Worm (Caenorhabditis elegans) whole organism, mixed stage, embryonic: Measurements from ENCODE around the gene W05H7.1.

Source experiments
- M03D4.4 ChIP-seq: sonication (generic microtip); optimal IDR thresholded peaks from 2 replicates; lab custom pipeline; 2017; ENCODE audit warnings: mild to moderate bottlenecking, missing genetic modification characterization, missing compliant biosample characterization
- blmp-1 ChIP-seq: fragments of 150-350 bp; optimal IDR thresholded peaks from 2 replicates; lab custom pipeline; 2014; ENCODE audit warnings: missing biosample characterization, missing genetic modification characterization
- ceh-39 ChIP-seq: fragments of 150-350 bp; optimal IDR thresholded peaks from 2 replicates; lab custom pipeline; 2014; ENCODE audit warnings: missing biosample characterization, missing genetic modification characterization
- ceh-43 ChIP-seq: fragments of 200-800 bp; sonication (Bioruptor generic); optimal IDR thresholded peaks from 2 replicates; lab custom pipeline; 2018; ENCODE audit warnings: mild to moderate bottlenecking, missing genetic modification characterization, moderate library complexity, missing compliant biosample characterization
- ceh-83 ChIP-seq: fragments of 200-800 bp; sonication (Bioruptor generic); optimal IDR thresholded peaks from 2 replicates; lab custom pipeline; 2018; ENCODE audit warnings: mild to moderate bottlenecking, missing genetic modification characterization, missing compliant biosample characterization
- ces-1 ChIP-seq: fragments of 150-350 bp; optimal IDR thresholded peaks from 2 replicates; lab custom pipeline; 2014; ENCODE audit warnings: missing biosample characterization, missing genetic modification reagents, missing genetic modification characterization
- cnd-1 ChIP-seq: fragments of 200-800 bp; sonication (Bioruptor generic); optimal IDR thresholded peaks from 2 replicates; lab custom pipeline; 2018; ENCODE audit warnings: mild to moderate bottlenecking, missing genetic modification characterization, missing compliant biosample characterization
- elt-1 ChIP-seq: sonication (generic microtip); optimal IDR thresholded peaks from 2 replicates; lab custom pipeline; 2017; ENCODE audit warnings: missing genetic modification characterization, mild to moderate bottlenecking, missing compliant biosample characterization, antibody characterized with exemption, moderate library complexity, borderline replicate concordance; ENCODE audit not compliant: insufficient read depth
- elt-3 ChIP-seq: fragments of 150-350 bp; optimal IDR thresholded peaks from 2 replicates; lab custom pipeline; 2014; ENCODE audit warnings: missing biosample characterization, missing genetic modification characterization
- flh-1 ChIP-seq: fragments of 200-800 bp; sonication (Bioruptor generic); optimal IDR thresholded peaks from 2 replicates; lab custom pipeline; 2018; ENCODE audit warnings: mild to moderate bottlenecking, missing genetic modification characterization, moderate library complexity, missing compliant biosample characterization
- ham-2 ChIP-seq: fragments of 200-800 bp; sonication (Bioruptor generic); optimal IDR thresholded peaks from 2 replicates; lab custom pipeline; 2018; ENCODE audit warnings: mild to moderate bottlenecking, missing genetic modification characterization, missing compliant biosample characterization
- hlh-1 ChIP-seq: fragments of 150-350 bp; optimal IDR thresholded peaks from 2 replicates; lab custom pipeline; 2014; ENCODE audit warnings: missing biosample characterization, missing genetic modification reagents, missing genetic modification characterization
- lin-13 ChIP-seq: fragments of 150-350 bp; optimal IDR thresholded peaks from 2 replicates; lab custom pipeline; 2014; ENCODE audit warnings: missing biosample characterization, missing genetic modification characterization
- lin-32 ChIP-seq: fragments of 200-800 bp; sonication (Bioruptor generic); optimal IDR thresholded peaks from 2 replicates; lab custom pipeline; 2018; ENCODE audit warnings: mild to moderate bottlenecking, missing genetic modification characterization, missing compliant biosample characterization
- mab-5 ChIP-seq: fragments of 150-350 bp; optimal IDR thresholded peaks from 2 replicates; lab custom pipeline; 2014; ENCODE audit warnings: missing biosample characterization, missing genetic modification characterization
- mep-1 ChIP-seq: fragments of 150-350 bp; optimal IDR thresholded peaks from 2 replicates; lab custom pipeline; 2017; ENCODE audit warnings: missing biosample characterization, missing genetic modification reagents, missing genetic modification characterization, inconsistent platforms
- nhr-12 ChIP-seq: fragments of 150-350 bp; optimal IDR thresholded peaks from 2 replicates; lab custom pipeline; 2014; ENCODE audit warnings: missing biosample characterization, missing genetic modification characterization
- nhr-2 ChIP-seq: fragments of 150-350 bp; optimal IDR thresholded peaks from 2 replicates; lab custom pipeline; 2014; ENCODE audit warnings: missing biosample characterization, missing genetic modification characterization
- nhr-237 ChIP-seq: fragments of 150-350 bp; optimal IDR thresholded peaks from 2 replicates; lab custom pipeline; 2014; ENCODE audit warnings: missing biosample characterization, missing genetic modification characterization
- nhr-28 ChIP-seq: fragments of 150-350 bp; optimal IDR thresholded peaks from 2 replicates; lab custom pipeline; 2014; ENCODE audit warnings: missing biosample characterization, missing genetic modification characterization
- nhr-76 ChIP-seq: sonication (generic microtip); optimal IDR thresholded peaks from 2 replicates; lab custom pipeline; 2017; ENCODE audit warnings: missing biosample characterization, missing genetic modification characterization
- sem-2 ChIP-seq: fragments of 200-800 bp; sonication (Bioruptor generic); optimal IDR thresholded peaks from 2 replicates; lab custom pipeline; 2018; ENCODE audit warnings: mild to moderate bottlenecking, missing genetic modification characterization, missing compliant biosample characterization
- snpc-4 ChIP-seq: fragments of 150-350 bp; optimal IDR thresholded peaks from 2 replicates; lab custom pipeline; 2014; ENCODE audit warnings: missing biosample characterization, missing genetic modification characterization
- sptf-1 ChIP-seq: sonication (generic microtip); optimal IDR thresholded peaks from 2 replicates; lab custom pipeline; 2017; ENCODE audit warnings: mild to moderate bottlenecking, missing genetic modification characterization, moderate library complexity, missing compliant biosample characterization
- tbx-8 ChIP-seq: fragments of 200-800 bp; sonication (Bioruptor generic); optimal IDR thresholded peaks from 2 replicates; lab custom pipeline; 2018; ENCODE audit warnings: mild to moderate bottlenecking, missing genetic modification characterization, moderate library complexity, missing compliant biosample characterization
- unc-120 ChIP-seq: sonication (generic microtip); optimal IDR thresholded peaks from 2 replicates; lab custom pipeline; 2017; ENCODE audit warnings: missing genetic modification characterization, missing compliant biosample characterization; ENCODE audit not compliant: poor library complexity, severe bottlenecking
- unc-39 ChIP-seq: fragments of 150-350 bp; optimal IDR thresholded peaks from 2 replicates; lab custom pipeline; 2014; ENCODE audit warnings: missing biosample characterization, missing genetic modification characterization
- unc-62 ChIP-seq: fragments of 150-350 bp; optimal IDR thresholded peaks from 2 replicates; lab custom pipeline; 2014; ENCODE audit warnings: missing biosample characterization, missing genetic modification reagents, missing genetic modification characterization

The W05H7.1 gene

ce11 chrX:1487096-1487495 lies 36.5 kb downstream of the W05H7.1 start:
- TF ChIP-seq nhr-2 (tag; lab: Kevin White, UChicago) (no peak), nhr-237 (no peak)
- TF ChIP-seq, all 35 proteins: peak for 0

DNA sequence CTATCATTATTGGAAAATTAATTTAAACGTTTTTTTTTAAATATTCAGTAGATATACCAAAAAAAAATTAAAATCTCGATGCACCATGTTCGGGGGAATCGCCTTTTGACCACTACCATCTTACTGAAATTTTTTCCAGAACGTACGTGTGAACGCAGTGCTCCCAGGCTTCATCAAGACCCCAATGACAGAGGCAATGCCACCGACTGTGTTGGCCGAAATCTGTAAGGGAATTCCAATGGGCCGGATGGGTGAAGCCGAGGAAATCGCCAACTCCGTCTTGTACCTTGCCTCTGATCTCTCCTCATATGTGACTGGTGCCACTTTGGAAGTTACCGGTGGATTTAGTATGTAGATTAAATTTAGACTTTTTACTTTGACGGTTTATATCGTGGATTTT lies 38.2 kb downstream of the W05H7.1 start:
- TF ChIP-seq nhr-237 = no peak
- TF ChIP-seq cnd-1 (tag; lab: Kevin White, UChicago) = no peak
- TF ChIP-seq unc-39 (tag; lab: Kevin White, UChicago) = no peak
- no peak for TF ChIP-seq nhr-12 (tag; lab: Kevin White, UChicago)
- no peak for TF ChIP-seq hlh-1
- TF ChIP-seq M03D4.4 (tag; lab: Kevin White, UChicago) = no peak
- no peak for TF ChIP-seq lin-13 (tag; lab: Kevin White, UChicago)
- TF ChIP-seq ceh-43 (GFP tag; lab: Kevin White, UChicago) = no peak
- no peak for TF ChIP-seq sptf-1
- TF ChIP-seq, all 35 proteins: peak for 0

DNA sequence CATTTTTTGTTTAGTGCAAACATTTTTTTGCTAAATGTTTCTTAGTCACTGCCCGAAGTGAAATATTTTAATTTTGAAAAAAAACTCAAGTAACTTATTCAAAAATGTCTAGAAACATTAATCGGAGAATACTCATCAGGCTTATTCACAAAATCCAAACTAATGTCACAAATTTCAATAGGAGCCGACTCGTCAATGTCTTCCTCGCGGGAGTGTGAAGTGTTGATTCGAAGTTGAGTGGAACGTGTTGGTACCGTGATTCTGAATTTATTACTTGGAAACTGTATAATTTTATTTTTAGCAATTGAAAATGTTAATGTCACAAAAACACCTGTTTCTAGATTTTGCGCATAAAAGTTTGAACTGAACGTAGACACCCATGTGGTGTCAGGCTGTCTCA lies 39.0 kb downstream of the W05H7.1 start:
- no peak for TF ChIP-seq sem-2 (GFP tag; lab: Kevin White, UChicago)
- no peak for TF ChIP-seq elt-3 (tag; lab: Kevin White, UChicago)
- TF ChIP-seq M03D4.4 (tag; lab: Kevin White, UChicago) = no peak
- TF ChIP-seq unc-39 (tag; lab: Kevin White, UChicago) = no peak
- TF ChIP-seq lin-32 (GFP tag; lab: Kevin White, UChicago) = no peak
- no peak for TF ChIP-seq mab-5 (tag; lab: Kevin White, UChicago)
- TF ChIP-seq nhr-12 (tag; lab: Kevin White, UChicago) = no peak
- no peak for TF ChIP-seq ham-2 (GFP tag; lab: Kevin White, UChicago)
- no peak for TF ChIP-seq tbx-8 (GFP tag; lab: Kevin White, UChicago)
- TF ChIP-seq nhr-76 (tag; lab: Kevin White, UChicago) = no peak
- TF ChIP-seq elt-1 (tag; lab: Kevin White, UChicago) = no peak
- no peak for TF ChIP-seq ceh-83 (GFP tag; lab: Kevin White, UChicago)
- TF ChIP-seq unc-62 (GFP tag; lab: Kevin White, UChicago) = no peak
- no peak for TF ChIP-seq ceh-39 (tag; lab: Kevin White, UChicago)
- no peak for TF ChIP-seq flh-1 (GFP tag; lab: Kevin White, UChicago)
- TF ChIP-seq nhr-2 (tag; lab: Kevin White, UChicago) = no peak

ce11 chrX:1491036-1491435 lies 40.5 kb downstream of the W05H7.1 start:
- TF ChIP-seq mep-1 (tag; lab: Kevin White, UChicago) (no peak), ceh-43 (GFP tag; lab: Kevin White, UChicago) (no peak), nhr-28 (tag; lab: Kevin White, UChicago) (no peak)

DNA sequence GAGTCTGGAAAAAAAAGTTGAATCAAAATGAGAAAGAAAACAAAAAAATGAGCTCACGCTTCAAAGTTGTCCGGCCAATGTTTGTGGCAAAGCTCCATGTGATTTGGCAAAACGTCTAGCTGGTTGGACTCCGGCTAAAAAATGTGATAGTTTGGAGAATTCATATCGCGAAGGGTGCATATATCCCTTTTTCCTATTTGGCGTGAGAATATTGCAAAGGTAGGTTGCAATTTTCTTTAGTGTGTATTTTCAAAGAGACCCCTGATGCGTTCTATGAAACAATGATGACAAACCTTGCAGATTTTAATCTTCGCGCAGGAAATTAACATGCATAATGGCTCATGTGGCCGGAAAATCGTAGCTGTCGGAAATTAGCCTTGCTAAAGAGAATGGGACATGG lies 41.6 kb downstream of the W05H7.1 start:
- no peak for TF ChIP-seq ham-2 (GFP tag; lab: Kevin White, UChicago)
- TF ChIP-seq ces-1 (GFP tag; lab: Kevin White, UChicago) = no peak
- TF ChIP-seq sem-2 (GFP tag; lab: Kevin White, UChicago) = no peak
- no peak for TF ChIP-seq hlh-1
- no peak for TF ChIP-seq unc-120 (tag; lab: Kevin White, UChicago)
- TF ChIP-seq M03D4.4 (tag; lab: Kevin White, UChicago) = no peak
- no peak for TF ChIP-seq lin-32 (GFP tag; lab: Kevin White, UChicago)
- TF ChIP-seq snpc-4 = no peak
- TF ChIP-seq elt-1 (tag; lab: Kevin White, UChicago) = no peak
- TF ChIP-seq flh-1 (GFP tag; lab: Kevin White, UChicago) = no peak
- no peak for TF ChIP-seq unc-62 (GFP tag; lab: Kevin White, UChicago)
- no peak for TF ChIP-seq nhr-28 (tag; lab: Kevin White, UChicago)

DNA sequence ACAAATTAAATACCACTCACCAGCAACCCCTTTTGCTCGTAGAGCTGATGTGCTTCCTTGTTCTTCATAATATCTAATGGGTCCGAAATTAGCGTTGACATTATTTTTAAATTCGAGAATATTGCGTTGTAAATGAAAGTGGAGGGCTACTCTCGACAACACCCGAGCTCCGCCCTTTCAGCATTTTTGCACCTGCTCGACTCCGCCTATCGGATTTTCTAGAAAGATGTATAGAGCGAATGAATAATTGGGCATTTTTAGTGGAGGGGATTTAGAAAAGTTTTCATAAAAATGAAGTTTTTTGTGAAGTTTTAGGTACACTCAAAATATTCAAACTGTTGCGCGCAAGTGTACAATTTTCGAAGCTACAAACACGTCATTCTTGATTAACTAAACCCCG lies 43.7 kb downstream of the W05H7.1 start, which contains the start of gene F09E10.5:
Gene F09E10.5, minus strand, starts transcription at position 101 of the 400 bp plus-strand sequence.
- no peak for TF ChIP-seq elt-1 (tag; lab: Kevin White, UChicago)
- TF ChIP-seq blmp-1 = no peak
- no peak for TF ChIP-seq snpc-4
- TF ChIP-seq hlh-1 = no peak
- TF ChIP-seq ceh-39 (tag; lab: Kevin White, UChicago) = no peak
- no peak for TF ChIP-seq mep-1 (tag; lab: Kevin White, UChicago)
- no peak for TF ChIP-seq ces-1 (GFP tag; lab: Kevin White, UChicago)
